Worm (Caenorhabditis elegans) whole organism, L4/young adult: ENCODE measurements around the gene farl-11.

Experiments used
- W03F9.2 ChIP-seq: fragments of 150-350 bp; optimal IDR thresholded peaks from 2 replicates; lab custom pipeline; 2014; ENCODE audit warnings: missing biosample characterization, missing genetic modification characterization
- dao-5 ChIP-seq: sonication (generic microtip); optimal IDR thresholded peaks from 2 replicates; lab custom pipeline; 2016; ENCODE audit warnings: missing genotype, missing genetic modification characterization, moderate library complexity, missing compliant biosample characterization

DNA sequence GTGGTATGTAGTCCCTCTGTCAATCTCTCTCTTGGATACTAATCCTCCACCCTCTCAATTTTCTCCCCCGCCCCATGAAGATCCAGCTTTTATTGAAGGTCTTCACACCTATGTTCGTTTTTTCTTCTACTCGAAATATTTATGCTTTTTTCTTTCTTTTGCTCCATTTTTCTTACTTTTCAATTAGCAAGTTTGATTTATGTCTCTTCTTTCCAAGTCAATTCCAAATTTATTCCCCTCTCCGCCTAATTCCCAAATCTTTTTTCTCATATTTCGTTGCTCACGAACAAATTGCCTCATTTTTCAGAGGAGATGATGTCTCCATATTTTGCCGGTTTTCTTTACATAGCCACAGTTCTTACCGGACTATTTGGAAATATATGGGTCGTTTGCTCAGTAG, 39.5 kb upstream of the farl-11 start, which contains the start of gene npr-31:
- TF ChIP-seq dao-5 (no peak), W03F9.2 (tag; lab: Kevin White, UChicago) (no peak)
